Fruit fly (Drosophila melanogaster) whole organism, wandering third instar larva: ENCODE data around the gene CG15923.

Source experiments
- CG9705 ChIP-seq: fragments of 200-800 bp; sonication (Bioruptor generic); optimal IDR thresholded peaks from 2 replicates; lab custom pipeline; 2018; ENCODE audit warnings: missing biosample characterization, mild to moderate bottlenecking, missing genetic modification characterization
- Dfd ChIP-seq: fragments of >200 bp; optimal IDR thresholded peaks from 2 replicates; lab custom pipeline; 2017; ENCODE audit warnings: missing biosample characterization, missing genetic modification characterization
- GATAd ChIP-seq: sonication (Bioruptor generic); optimal IDR thresholded peaks from 2 replicates; lab custom pipeline; 2016; ENCODE audit warnings: missing biosample characterization, missing genetic modification characterization
- Hr78 ChIP-seq: fragments of >200 bp; optimal IDR thresholded peaks from 2 replicates; lab custom pipeline; 2017; ENCODE audit warnings: missing biosample characterization, missing genetic modification characterization
- Hr83 ChIP-seq: fragments of 200-300 bp; sonication (Bioruptor generic); optimal IDR thresholded peaks from 2 replicates; lab custom pipeline; 2016; ENCODE audit warnings: missing biosample characterization, mild to moderate bottlenecking, missing genetic modification characterization, moderate library complexity; ENCODE audit not compliant: poor library complexity, severe bottlenecking
- Jra ChIP-seq: sonication (Bioruptor generic); optimal IDR thresholded peaks from 2 replicates; lab custom pipeline; 2016; ENCODE audit warnings: missing biosample characterization, missing genetic modification characterization
- Myc ChIP-seq: fragments of >200 bp; optimal IDR thresholded peaks from 2 replicates; lab custom pipeline; 2017
- dsf ChIP-seq: sonication (Bioruptor generic); optimal IDR thresholded peaks from 2 replicates; lab custom pipeline; 2016; ENCODE audit warnings: missing biosample characterization, missing genetic modification characterization, borderline replicate concordance
- fru ChIP-seq: fragments of 200-800 bp; sonication (Bioruptor generic); optimal IDR thresholded peaks from 3 replicates; lab custom pipeline; 2016; ENCODE audit warnings: missing biosample characterization, mild to moderate bottlenecking, missing genetic modification characterization
- h ChIP-seq: fragments of 200-800 bp; sonication (Bioruptor generic); optimal IDR thresholded peaks from 3 replicates; lab custom pipeline; 2016; ENCODE audit warnings: missing biosample characterization, mild to moderate bottlenecking, missing genetic modification characterization
- lola ChIP-seq: fragments of >200 bp; optimal IDR thresholded peaks from 2 replicates; lab custom pipeline; 2017; ENCODE audit warnings: missing biosample characterization, missing genetic modification characterization
- pan ChIP-seq: fragments of >200 bp; optimal IDR thresholded peaks from 2 replicates; lab custom pipeline; 2017
- tai ChIP-seq: sonication (Bioruptor generic); optimal IDR thresholded peaks from 2 replicates; lab custom pipeline; 2016; ENCODE audit warnings: missing biosample characterization, missing genetic modification characterization
- woc ChIP-seq: sonication (Bioruptor generic); optimal IDR thresholded peaks from 2 replicates; lab custom pipeline; 2016; ENCODE audit warnings: missing biosample characterization, mild to moderate bottlenecking, missing genetic modification characterization

- TF ChIP-seq Hr83 (GFP tag; lab: Kevin White, UChicago) (peak; percentile 81), pan (lab: Kevin White, UChicago) (no peak), Hr78 (no peak), woc (GFP tag; lab: Kevin White, UChicago) (no peak), Jra (peak; percentile 92), CG9705 (GFP tag; lab: Kevin White, UChicago) (peak; percentile 71), Dfd (GFP tag; lab: Kevin White, UChicago) (no peak), Myc (no peak), fru (GFP tag; lab: Kevin White, UChicago) (peak; percentile 83), GATAd (GFP tag; lab: Kevin White, UChicago) (no peak), lola (GFP tag; lab: Kevin White, UChicago) (no peak), tai (no peak), dsf (GFP tag; lab: Kevin White, UChicago) (no peak), h (peak; percentile 86)
Measured at dm6 chr3R:20579816-20580215, 36.9 kb downstream of the CG15923 start, which contains the start of the genes EloB and Srp14.
